Worm (Caenorhabditis elegans) whole organism, late embryonic: Measurements from ENCODE around the gene dct-6.

ENCODE experiments used
- ama-1 ChIP-seq: fragments of 150-350 bp; optimal IDR thresholded peaks from 2 replicates; lab custom pipeline; 2014
- npax-4 ChIP-seq: sonication (generic microtip); optimal IDR thresholded peaks from 2 replicates; lab custom pipeline; 2016; ENCODE audit warnings: missing genetic modification characterization, missing compliant biosample characterization

ce11 chrIII:5967640-5968039, 1.4 kb downstream of the dct-6 start:
- TF ChIP-seq npax-4 (no peak), ama-1 (no peak)
